Worm (Caenorhabditis elegans) whole organism, L4/young adult: Measurements from ENCODE around the gene glb-22.

Experiments
- W03F9.2 ChIP-seq: fragments of 150-350 bp; optimal IDR thresholded peaks from 2 replicates; lab custom pipeline; 2014; ENCODE audit warnings: missing biosample characterization, missing genetic modification characterization
- dao-5 ChIP-seq: sonication (generic microtip); optimal IDR thresholded peaks from 2 replicates; lab custom pipeline; 2016; ENCODE audit warnings: missing genotype, missing genetic modification characterization, moderate library complexity, missing compliant biosample characterization
- him-1 ChIP-seq: sonication (generic microtip); optimal IDR thresholded peaks from 2 replicates; lab custom pipeline; 2016; ENCODE audit warnings: missing genotype, missing genetic modification reagents, missing genetic modification characterization, missing compliant biosample characterization

ce11 chrV:14640769-14641168, 40.7 kb downstream of the glb-22 start, which contains the start of gene C54G10.1:
- no peak for TF ChIP-seq him-1 (tag; lab: Kevin White, UChicago)
- no peak for TF ChIP-seq dao-5 (tag; lab: Kevin White, UChicago)
- TF ChIP-seq W03F9.2 (tag; lab: Kevin White, UChicago), result no peak
